Fruit fly (Drosophila melanogaster) whole organism, embryonic: ENCODE results near the gene Nplp3.

Experiments
- Atf-2 ChIP-seq: fragments of 200-800 bp; sonication (Bioruptor generic); optimal IDR thresholded peaks from 2 replicates; lab custom pipeline; 2016; ENCODE audit warnings: missing biosample characterization, missing genetic modification characterization
- CG1024 ChIP-seq: fragments of 200-800 bp; sonication (Bioruptor generic); IDR thresholded peaks from 2 replicates; pipeline ENCODE4 v1.3.6; 2022; ENCODE audit warnings: missing biosample characterization, missing genetic modification characterization
- CG11456 ChIP-seq: fragments of 200-800 bp; sonication (Bioruptor generic); IDR thresholded peaks from 3 replicates; pipeline ENCODE4 v1.3.6; 2022; ENCODE audit warnings: missing biosample characterization, missing genetic modification characterization
- CG11504 ChIP-seq: fragments of 200-800 bp; sonication (Bioruptor generic); optimal IDR thresholded peaks from 3 replicates; lab custom pipeline; 2019; ENCODE audit warnings: missing biosample characterization, mild to moderate bottlenecking, missing genetic modification characterization, moderate library complexity
- CG13424 ChIP-seq: fragments of 200-800 bp; sonication (Bioruptor generic); optimal IDR thresholded peaks from 2 replicates; lab custom pipeline; 2019; ENCODE audit warnings: missing biosample characterization, mild to moderate bottlenecking, missing genetic modification characterization, moderate library complexity
- CG14014 ChIP-seq: fragments of 200-800 bp; sonication (Bioruptor generic); IDR thresholded peaks from 2 replicates; pipeline ENCODE4 v1.3.6; 2022; ENCODE audit warnings: missing biosample characterization, missing genetic modification characterization
- CG1647 ChIP-seq: fragments of 200-800 bp; sonication (Bioruptor generic); optimal IDR thresholded peaks from 3 replicates; lab custom pipeline; 2016; ENCODE audit warnings: missing biosample characterization, missing genetic modification characterization
- CG17328 ChIP-seq: fragments of 200-800 bp; sonication (Bioruptor generic); IDR thresholded peaks from 2 replicates; pipeline ENCODE4 v1.3.6; 2022; ENCODE audit warnings: missing biosample characterization, missing genetic modification characterization
- CG17568 ChIP-seq: fragments of 200-800 bp; sonication (Bioruptor generic); optimal IDR thresholded peaks from 2 replicates; lab custom pipeline; 2018; ENCODE audit warnings: missing biosample characterization, mild to moderate bottlenecking, missing genetic modification characterization, moderate library complexity
- CG2889 ChIP-seq: fragments of 200-800 bp; sonication (Bioruptor generic); IDR thresholded peaks from 3 replicates; pipeline ENCODE4 v1.3.6; 2022; ENCODE audit warnings: missing biosample characterization, missing genetic modification characterization
- CG31441 ChIP-seq: fragments of 200-800 bp; sonication (Bioruptor generic); IDR thresholded peaks from 2 replicates; pipeline ENCODE4 v1.3.6; 2022; ENCODE audit warnings: missing biosample characterization, missing genetic modification characterization
- CG3847 ChIP-seq: fragments of 200-800 bp; sonication (Bioruptor generic); IDR thresholded peaks from 2 replicates; pipeline ENCODE4 v1.3.6; 2022; ENCODE audit warnings: missing biosample characterization, missing genetic modification characterization
- CG4282 ChIP-seq: fragments of 200-800 bp; sonication (Bioruptor generic); optimal IDR thresholded peaks from 2 replicates; lab custom pipeline; 2016; ENCODE audit warnings: missing biosample characterization, missing genetic modification characterization
- CG7271 ChIP-seq: fragments of 200-800 bp; sonication (Bioruptor generic); optimal IDR thresholded peaks from 2 replicates; lab custom pipeline; 2018; ENCODE audit warnings: missing biosample characterization, mild to moderate bottlenecking, missing genetic modification characterization, moderate library complexity
- CG7839 ChIP-seq: fragments of 200-800 bp; sonication (Bioruptor generic); optimal IDR thresholded peaks from 3 replicates; lab custom pipeline; 2018; ENCODE audit warnings: missing biosample characterization, mild to moderate bottlenecking, missing genetic modification characterization, moderate library complexity
- CG7987 ChIP-seq: fragments of 200-800 bp; sonication (Bioruptor generic); optimal IDR thresholded peaks from 2 replicates; lab custom pipeline; 2018; ENCODE audit warnings: missing biosample characterization, mild to moderate bottlenecking, missing genetic modification characterization, moderate library complexity
- CG8089 ChIP-seq: fragments of 200-800 bp; sonication (Bioruptor generic); optimal IDR thresholded peaks from 3 replicates; lab custom pipeline; 2016; ENCODE audit warnings: missing biosample characterization, missing genetic modification characterization
- CG8478 ChIP-seq: fragments of >200 bp; optimal IDR thresholded peaks from 2 replicates; lab custom pipeline; 2018
- CG8765 ChIP-seq: fragments of 200-800 bp; sonication (Bioruptor generic); IDR thresholded peaks from 2 replicates; pipeline ENCODE4 v1.3.6; 2022; ENCODE audit warnings: missing biosample characterization, missing genetic modification characterization
- CHES-1-like ChIP-seq: fragments of 200-800 bp; sonication (Bioruptor generic); optimal IDR thresholded peaks from 2 replicates; lab custom pipeline; 2016; ENCODE audit warnings: missing biosample characterization, missing genetic modification characterization
- CoRest ChIP-seq: fragments of 200-800 bp; sonication (Bioruptor generic); optimal IDR thresholded peaks from 3 replicates; lab custom pipeline; 2018; ENCODE audit warnings: missing biosample characterization, mild to moderate bottlenecking, missing genetic modification characterization, moderate library complexity
- Doc2 ChIP-seq: fragments of 200-800 bp; sonication (Bioruptor generic); IDR thresholded peaks from 2 replicates; pipeline ENCODE4 v1.3.6; 2022; ENCODE audit warnings: missing biosample characterization, missing genetic modification characterization
- ERR ChIP-seq: fragments of 200-800 bp; sonication (Bioruptor generic); optimal IDR thresholded peaks from 2 replicates; lab custom pipeline; 2016; ENCODE audit warnings: missing biosample characterization, missing genetic modification characterization
- HLH3B ChIP-seq: fragments of 200-800 bp; sonication (Bioruptor generic); IDR thresholded peaks from 2 replicates; pipeline ENCODE4 v1.3.6; 2022; ENCODE audit warnings: missing biosample characterization, missing genetic modification characterization
- Hr39 ChIP-seq: fragments of >200 bp; optimal IDR thresholded peaks from 2 replicates; lab custom pipeline; 2017
- Hr78 ChIP-seq, 2 experiments: fragments of 200-800 bp in 1 of 2; fragments of >200 bp in 1 of 2; sonication (Bioruptor generic) in 1 of 2; optimal IDR thresholded peaks; 2 replicates each; lab custom pipeline; 2017 to 2019; ENCODE audit warnings: missing biosample characterization in 2 of 2, missing genetic modification characterization in 2 of 2, mild to moderate bottlenecking in 1 of 2, moderate library complexity in 1 of 2
- Lhr ChIP-seq: fragments of 200-800 bp; sonication (Bioruptor generic); optimal IDR thresholded peaks from 3 replicates; lab custom pipeline; 2017; ENCODE audit warnings: mild to moderate bottlenecking, missing biosample characterization, missing genetic modification reagents, missing genetic modification characterization
- Neu2 ChIP-seq: fragments of 200-800 bp; sonication (Bioruptor generic); optimal IDR thresholded peaks from 3 replicates; lab custom pipeline; 2016; ENCODE audit warnings: missing biosample characterization, missing genetic modification characterization, borderline replicate concordance
- Scr ChIP-seq: fragments of 200-800 bp; sonication (Bioruptor generic); IDR thresholded peaks from 2 replicates; pipeline ENCODE4 v1.3.6; 2022; ENCODE audit warnings: missing biosample characterization, missing genetic modification characterization; ENCODE audit not compliant: partially characterized antibody
- Side ChIP-seq: fragments of 200-800 bp; sonication (Bioruptor generic); optimal IDR thresholded peaks from 2 replicates; lab custom pipeline; 2016; ENCODE audit warnings: missing biosample characterization, missing genetic modification characterization
- Stat92E ChIP-seq, 3 experiments: fragments of >200 bp in 2 of 3; fragments of 200-800 bp in 1 of 3; sonication (Bioruptor generic) in 1 of 3; optimal IDR thresholded peaks; 2 replicates each; lab custom pipeline; 2017 to 2019; ENCODE audit warnings: missing biosample characterization in 3 of 3, missing genetic modification characterization in 3 of 3, mild to moderate bottlenecking in 1 of 3, moderate library complexity in 1 of 3
- ash1 ChIP-seq: fragments of 200-800 bp; sonication (Bioruptor generic); optimal IDR thresholded peaks from 2 replicates; lab custom pipeline; 2018; ENCODE audit warnings: missing biosample characterization, mild to moderate bottlenecking, missing genetic modification characterization
- bsh ChIP-seq, 2 experiments: fragments of 200-800 bp; sonication (Bioruptor generic); optimal IDR thresholded peaks; 2 replicates each; lab custom pipeline; 2017 to 2018; ENCODE audit warnings: mild to moderate bottlenecking in 2 of 2, missing biosample characterization in 2 of 2, missing genetic modification characterization in 2 of 2, moderate library complexity in 1 of 2
- caup ChIP-seq: fragments of 200-800 bp; sonication (Bioruptor generic); optimal IDR thresholded peaks from 3 replicates; lab custom pipeline; 2017; ENCODE audit warnings: missing biosample characterization, mild to moderate bottlenecking, missing genetic modification characterization, moderate library complexity; ENCODE audit not compliant: severe bottlenecking
- chif ChIP-seq, 2 experiments: fragments of 200-800 bp; sonication (Bioruptor generic); optimal IDR thresholded peaks; 3 replicates each; lab custom pipeline; 2016; ENCODE audit warnings: missing biosample characterization in 2 of 2, missing genetic modification characterization in 2 of 2
- dysf ChIP-seq: fragments of 200-800 bp; sonication (Bioruptor generic); IDR thresholded peaks from 3 replicates; pipeline ENCODE4 v1.3.6; 2022; ENCODE audit warnings: missing biosample characterization, missing genetic modification characterization
- gsb-n ChIP-seq: fragments of 200-800 bp; sonication (Bioruptor generic); optimal IDR thresholded peaks from 3 replicates; lab custom pipeline; 2018; ENCODE audit warnings: missing biosample characterization, mild to moderate bottlenecking, missing genetic modification characterization
- knrl ChIP-seq: fragments of 200-800 bp; sonication (Bioruptor generic); IDR thresholded peaks from 3 replicates; pipeline ENCODE4 v1.3.6; 2022; ENCODE audit warnings: missing biosample characterization, missing genetic modification characterization; ENCODE audit not compliant: partially characterized antibody
- nom ChIP-seq: fragments of 200-800 bp; sonication (Bioruptor generic); optimal IDR thresholded peaks from 2 replicates; lab custom pipeline; 2017; ENCODE audit warnings: missing biosample characterization, missing genetic modification characterization, mild to moderate bottlenecking, moderate library complexity, missing genetic modification reagents
- ranshi ChIP-seq: fragments of 200-800 bp; sonication (Bioruptor generic); IDR thresholded peaks from 2 replicates; pipeline ENCODE4 v1.3.6; 2022; ENCODE audit warnings: missing biosample characterization, missing genetic modification characterization
- ro ChIP-seq: fragments of 200-800 bp; sonication (Bioruptor generic); IDR thresholded peaks from 2 replicates; pipeline ENCODE4 v1.3.6; 2022; ENCODE audit warnings: missing biosample characterization, missing genetic modification characterization
- sc ChIP-seq, 3 experiments: fragments of >200 bp in 2 of 3; fragments of 200-800 bp in 1 of 3; sonication (Bioruptor generic) in 1 of 3; optimal IDR thresholded peaks; 2 replicates in 2 of 3; 3 replicates in 1 of 3; lab custom pipeline; 2017; ENCODE audit warnings: mild to moderate bottlenecking in 1 of 3, missing biosample characterization in 1 of 3, missing genetic modification characterization in 1 of 3, missing genetic modification reagents in 1 of 3
- schlank ChIP-seq: fragments of 200-800 bp; sonication (Bioruptor generic); optimal IDR thresholded peaks from 2 replicates; lab custom pipeline; 2018; ENCODE audit warnings: missing biosample characterization, mild to moderate bottlenecking, missing genetic modification characterization
- slou ChIP-seq: fragments of 200-800 bp; sonication (Bioruptor generic); optimal IDR thresholded peaks from 3 replicates; lab custom pipeline; 2016; ENCODE audit warnings: missing biosample characterization, missing genetic modification characterization
- so ChIP-seq: fragments of 200-800 bp; sonication (Bioruptor generic); IDR thresholded peaks from 3 replicates; pipeline ENCODE4 v1.3.6; 2022; ENCODE audit warnings: missing biosample characterization, missing genetic modification characterization
- tin ChIP-seq: fragments of 200-800 bp; sonication (Bioruptor generic); optimal IDR thresholded peaks from 3 replicates; lab custom pipeline; 2016; ENCODE audit warnings: missing biosample characterization, missing genetic modification characterization
- tup ChIP-seq: fragments of 200-800 bp; sonication (Bioruptor generic); optimal IDR thresholded peaks from 2 replicates; lab custom pipeline; 2016; ENCODE audit warnings: missing biosample characterization, mild to moderate bottlenecking, missing genetic modification characterization, moderate library complexity
- wek ChIP-seq: fragments of 200-800 bp; sonication (Bioruptor generic); optimal IDR thresholded peaks from 3 replicates; lab custom pipeline; 2018; ENCODE audit warnings: missing biosample characterization, mild to moderate bottlenecking, missing genetic modification characterization, moderate library complexity
- zf30C ChIP-seq: fragments of 200-800 bp; sonication (Bioruptor generic); optimal IDR thresholded peaks from 3 replicates; lab custom pipeline; 2018; ENCODE audit warnings: missing biosample characterization, mild to moderate bottlenecking, missing genetic modification characterization

Gene Nplp3

DNA sequence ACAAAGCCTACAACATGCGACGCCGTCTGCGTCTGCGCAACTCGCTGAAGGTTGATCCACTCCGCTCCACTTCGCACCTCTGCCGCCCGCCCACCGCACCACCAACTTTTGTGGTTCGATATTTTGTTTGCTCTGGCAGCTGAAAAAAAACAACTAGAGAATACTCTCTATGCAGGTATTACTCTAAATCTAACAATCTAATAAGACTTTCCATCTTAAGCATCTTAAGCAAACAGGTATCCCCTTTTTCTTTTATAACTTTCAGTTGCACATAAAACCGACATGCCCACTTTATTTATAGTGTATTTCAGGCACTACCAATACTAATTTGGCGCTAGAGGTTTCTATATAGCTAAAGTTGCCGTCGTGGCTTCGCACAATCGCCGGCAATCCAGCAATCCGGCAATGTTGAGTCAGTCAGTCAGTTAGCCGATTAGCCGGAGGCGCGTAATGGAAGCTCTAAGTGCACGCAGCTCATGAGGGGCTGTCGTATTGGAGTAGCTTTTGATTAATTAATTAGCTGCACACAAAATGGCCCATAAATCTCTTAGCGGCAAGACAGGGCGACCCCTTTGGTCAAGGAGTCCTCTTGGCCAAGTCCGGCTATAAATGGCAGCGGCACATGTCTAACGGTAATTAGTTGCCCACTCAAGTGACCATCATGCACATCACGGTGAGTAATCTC, 10.5 kb downstream of the Nplp3 start, which contains the start of gene CG13058 (continued):
- TF ChIP-seq CG1647 (GFP tag; lab: Kevin White, UChicago) = peak; percentile 44
- TF ChIP-seq HLH3B = peak; percentile 78
- TF ChIP-seq Side = no peak
- no peak for TF ChIP-seq schlank (tag; lab: Kevin White, UChicago)
- peak; percentile 25 for TF ChIP-seq tin
- TF ChIP-seq Scr (GFP tag; lab: Robert Waterston, UW) = no peak
- no peak for TF ChIP-seq ro (GFP tag; lab: Robert Waterston, UW)
- no peak for TF ChIP-seq wek (GFP tag; lab: Kevin White, UChicago)
- TF ChIP-seq knrl (GFP tag; lab: Robert Waterston, UW) = no peak
- no peak for TF ChIP-seq Neu2 (GFP tag; lab: Kevin White, UChicago)
- no peak for TF ChIP-seq zf30C (GFP tag; lab: Kevin White, UChicago)
- TF ChIP-seq ranshi (GFP tag; lab: Robert Waterston, UW) = peak; percentile 73
- no peak for TF ChIP-seq ash1
- TF ChIP-seq CG8765 = no peak
- TF ChIP-seq sc (optimal IDR thresholded peaks at IDR 0.05; lab: Kevin White, UChicago) = no peak
- no peak for TF ChIP-seq sc (GFP tag; optimal IDR thresholded peaks at IDR 0.05; lab: Kevin White, UChicago)
- TF ChIP-seq CG13424 = peak; percentile 84
- TF ChIP-seq CG11504 (tag; lab: Kevin White, UChicago) = peak; percentile 83
- TF ChIP-seq Stat92E (GFP tag; optimal IDR thresholded peaks at IDR 0.05; lab: Kevin White, UChicago) = no peak
- peak; percentile 59 for TF ChIP-seq CG1024 (GFP tag; lab: Robert Waterston, UW)
- peak; percentile 41 for TF ChIP-seq CG8089 (GFP tag; lab: Kevin White, UChicago)
- no peak for TF ChIP-seq gsb-n (tag; lab: Kevin White, UChicago)
- no peak for TF ChIP-seq CG7271
- TF ChIP-seq CG7987 (GFP tag; lab: Kevin White, UChicago) = peak; percentile 9
- peak; percentile 15; the same call in 1 of the 2 replicates for TF ChIP-seq Doc2 (GFP tag; lab: Robert Waterston, UW)
- peak; percentile 62 for TF ChIP-seq caup (GFP tag; lab: Kevin White, UChicago)
- no peak for TF ChIP-seq nom (GFP tag; lab: Kevin White, UChicago)
- TF ChIP-seq Atf-2 (GFP tag; lab: Kevin White, UChicago) = peak; percentile 4
- TF ChIP-seq bsh (GFP tag; optimal IDR thresholded peaks at IDR 0.05; lab: Kevin White, UChicago) = peak in 1 of 2 experiments; percentile 3
- TF ChIP-seq CG8478 (lab: Kevin White, UChicago) = no peak
- TF ChIP-seq Hr39 (lab: Kevin White, UChicago) = no peak
- TF ChIP-seq Hr78 (GFP tag; optimal IDR thresholded peaks at IDR 0.05; lab: Kevin White, UChicago) = no peak
- TF ChIP-seq ERR (GFP tag; lab: Kevin White, UChicago) = no peak
- TF ChIP-seq CG14014 (GFP tag; lab: Robert Waterston, UW) = peak; percentile 82
- TF ChIP-seq CoRest (tag; lab: Kevin White, UChicago) = peak; percentile 80
- TF ChIP-seq dysf (GFP tag; lab: Robert Waterston, UW) = peak; percentile 66
- TF ChIP-seq CG7839 (tag; lab: Kevin White, UChicago) = peak; percentile 71
- TF ChIP-seq CG11456 (GFP tag; lab: Robert Waterston, UW) = no peak
- peak; percentile 71; the same call in 1 of the 2 replicates for TF ChIP-seq CG17328 (GFP tag; lab: Robert Waterston, UW)
- no peak for TF ChIP-seq CG17568 (GFP tag; lab: Kevin White, UChicago)
- 0 out of 3 replicates have a peak, but pooled peaks have one; percentile 34 for TF ChIP-seq CG2889 (GFP tag; lab: Robert Waterston, UW)
- no peak for TF ChIP-seq CG4282
- TF ChIP-seq chif (GFP tag; optimal IDR thresholded peaks at IDR 0.05; lab: Kevin White, UChicago) = peak; percentile 36 to 44
- TF ChIP-seq slou (GFP tag; lab: Kevin White, UChicago) = no peak
- TF ChIP-seq CG31441 (GFP tag; lab: Robert Waterston, UW) = 0 out of 2 replicates have a peak, but pooled peaks have one; percentile 42
- TF ChIP-seq tup (GFP tag; lab: Kevin White, UChicago) = no peak
- peak; percentile 59 for TF ChIP-seq CHES-1-like (GFP tag; lab: Kevin White, UChicago)
- peak; percentile 89 for TF ChIP-seq so (GFP tag; lab: Robert Waterston, UW)
- TF ChIP-seq Lhr (GFP tag; lab: Kevin White, UChicago) = no peak
- peak; percentile 77 for TF ChIP-seq CG3847 (GFP tag; lab: Robert Waterston, UW)
